Fruit fly (Drosophila melanogaster): Measurements from ENCODE around the gene RpL36A.

RpL36A gene

dm6 chr2L:8034734-8035133 is 8.0 kb downstream of the RpL36A start (continued):
- TF ChIP-seq gcm (GFP tag; optimal IDR thresholded peaks at IDR 0.05) (peak; percentile 61), Fer3 (tag; optimal IDR thresholded peaks at IDR 0.05) (peak; percentile 62), CoRest (tag; optimal IDR thresholded peaks at IDR 0.05) (peak; percentile 65), dimm (GFP tag; IDR thresholded peaks at IDR 0.05) (0 out of 2 replicates have a peak, but pooled peaks have one; percentile 14), H15 (GFP tag; IDR thresholded peaks at IDR 0.05) (peak; percentile 61; the same call in 2 of the 3 replicates), CG13775 (GFP tag; optimal IDR thresholded peaks at IDR 0.05) (peak; percentile 4), eve (GFP tag; optimal IDR thresholded peaks at IDR 0.05) (no peak), Oli (tag; optimal IDR thresholded peaks at IDR 0.05) (peak; percentile 70), CG10147 (GFP tag; optimal IDR thresholded peaks at IDR 0.05) (peak; percentile 36), chn (GFP tag; optimal IDR thresholded peaks at IDR 0.05) (peak; percentile 37), sima (GFP tag; optimal IDR thresholded peaks at IDR 0.05) (no peak), hbn (GFP tag; IDR thresholded peaks at IDR 0.05; ENCODE audit: partially characterized antibody) (no peak), CG11093 (GFP tag; IDR thresholded peaks at IDR 0.05) (no peak), CG10209 (GFP tag; optimal IDR thresholded peaks at IDR 0.05) (peak; percentile 61), Usf (GFP tag; optimal IDR thresholded peaks at IDR 0.05) (no peak), ssp (GFP tag; IDR thresholded peaks at IDR 0.05) (peak; percentile 31; the same call in 1 of the 2 replicates), CG7271 (tag; optimal IDR thresholded peaks at IDR 0.05) (no peak), amos (GFP tag; IDR thresholded peaks at IDR 0.05; ENCODE audit: partially characterized antibody) (no peak), CG14965 (GFP tag; optimal IDR thresholded peaks at IDR 0.05; ENCODE audit: borderline replicate concordance) (no peak), lab (GFP tag; optimal IDR thresholded peaks at IDR 0.05) (peak; percentile 83), BEAF-32 (GFP tag; optimal IDR thresholded peaks at IDR 0.05) (no peak), CG9797 (GFP tag; optimal IDR thresholded peaks at IDR 0.05) (no peak), CG10274 (GFP tag; optimal IDR thresholded peaks at IDR 0.05) (peak; percentile 10), CG9215 (GFP tag; IDR thresholded peaks at IDR 0.05) (peak; percentile 49), CG7839 (tag; optimal IDR thresholded peaks at IDR 0.05) (peak; percentile 69), Lhr (GFP tag; optimal IDR thresholded peaks at IDR 0.05) (no peak), nerfin-1 (tag; optimal IDR thresholded peaks at IDR 0.05) (peak; percentile 9), CG15696 (tag; optimal IDR thresholded peaks at IDR 0.05) (peak; percentile 36), CG30403 (GFP tag; optimal IDR thresholded peaks at IDR 0.05) (peak; percentile 53), insv (GFP tag; optimal IDR thresholded peaks at IDR 0.05) (no peak), yki (optimal IDR thresholded peaks at IDR 0.05) (no peak), en (GFP tag; optimal IDR thresholded peaks at IDR 0.05) (no peak), sens (GFP tag) (peak; percentile 92), Sox100B (GFP tag; optimal IDR thresholded peaks at IDR 0.05) (peak; percentile 47), Dp (GFP tag; optimal IDR thresholded peaks at IDR 0.05) (no peak), disco-r (GFP tag; optimal IDR thresholded peaks at IDR 0.05) (no peak), Rx (GFP tag; IDR thresholded peaks at IDR 0.05) (peak; percentile 25; the same call in 1 of the 2 replicates), CG31224 (GFP tag; IDR thresholded peaks at IDR 0.05) (no peak), trh (GFP tag; optimal IDR thresholded peaks at IDR 0.05) (no peak), pan (optimal IDR thresholded peaks at IDR 0.05) (no peak), pan (GFP tag; optimal IDR thresholded peaks at IDR 0.05 in 1 of 2, IDR thresholded peaks at IDR 0.05 in 1 of 2) (peak in 1 of 2 experiments; percentile 56), CG7745 (tag; optimal IDR thresholded peaks at IDR 0.05) (no peak), mam (GFP tag; optimal IDR thresholded peaks at IDR 0.05) (peak; percentile 48), gsb (GFP tag; IDR thresholded peaks at IDR 0.05) (no peak), tin (GFP tag; optimal IDR thresholded peaks at IDR 0.05) (peak; percentile 37), oc (tag; optimal IDR thresholded peaks at IDR 0.05) (no peak), Antp (GFP tag; optimal IDR thresholded peaks at IDR 0.05) (peak; percentile 27), CG2875 (GFP tag; optimal IDR thresholded peaks at IDR 0.05) (peak; percentile 31), Fer2 (tag; optimal IDR thresholded peaks at IDR 0.05) (no peak), Elba2 (GFP tag; optimal IDR thresholded peaks at IDR 0.05) (no peak), ci (GFP tag; IDR thresholded peaks at IDR 0.05) (peak; percentile 77)
